Worm (Caenorhabditis elegans): ENCODE results near the gene srsy-1.
"Not testable (repeated sequence)": the region's sequence is repeated elsewhere in the genome, so short reads cannot be mapped to it uniquely, and the experiment has no call there.

DNA sequence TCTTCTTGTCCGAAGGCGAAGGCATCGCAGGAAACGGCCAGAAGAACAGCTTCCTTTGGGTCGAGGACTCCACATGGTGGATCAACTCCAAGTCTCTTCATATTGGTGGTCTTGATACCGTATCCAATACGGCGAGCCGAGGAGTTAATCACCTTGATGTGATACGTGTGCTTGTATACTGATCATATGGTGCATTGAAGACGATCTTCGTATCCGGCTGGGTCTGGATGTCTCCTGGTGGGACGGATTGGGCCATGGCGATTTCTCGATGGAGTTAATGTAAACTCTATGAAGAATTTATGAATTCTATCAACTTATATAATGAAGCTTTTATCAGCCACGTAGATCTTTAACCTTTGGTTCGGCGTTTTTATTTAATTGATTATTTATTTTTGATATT is 598 bp upstream of the srsy-1 start, which contains the start of gene msp-74:
- not testable (repeated sequence) for TF ChIP-seq snpc-4 (tag; optimal IDR thresholded peaks at IDR 0.05); aly-2 (tag; optimal IDR thresholded peaks at IDR 0.05); F13H6.1 (tag; optimal IDR thresholded peaks at IDR 0.05); dmd-4 (tag; optimal IDR thresholded peaks at IDR 0.05); elt-3 (tag; optimal IDR thresholded peaks at IDR 0.05); unc-39 (tag; optimal IDR thresholded peaks at IDR 0.05); lin-13 (GFP tag; optimal IDR thresholded peaks at IDR 0.05); lsy-2 (tag; optimal IDR thresholded peaks at IDR 0.05); C34F6.9 (tag; optimal IDR thresholded peaks at IDR 0.05); mdl-1 (tag; optimal IDR thresholded peaks at IDR 0.05); ztf-11 (tag; optimal IDR thresholded peaks at IDR 0.05); ceh-16 (tag; optimal IDR thresholded peaks at IDR 0.05); ama-1 (optimal IDR thresholded peaks at IDR 0.05)
